Worm (Caenorhabditis elegans) whole organism, midembryonic: ENCODE data around the gene lin-37.

Source experiments
- T22C8.4 ChIP-seq: fragments of 200-800 bp; sonication (Bioruptor generic); IDR thresholded peaks from 2 replicates; pipeline ENCODE4 v1.3.6; 2022; ENCODE audit warnings: missing genetic modification characterization, missing compliant biosample characterization
- cog-1 ChIP-seq: sonication (generic microtip); optimal IDR thresholded peaks from 2 replicates; lab custom pipeline; 2016; ENCODE audit warnings: missing genetic modification characterization, missing compliant biosample characterization
- flt-1 ChIP-seq: fragments of 200-800 bp; sonication (Bioruptor generic); IDR thresholded peaks from 2 replicates; pipeline ENCODE4 v1.3.6; 2022; ENCODE audit warnings: missing genetic modification characterization, missing compliant biosample characterization
- klf-2 ChIP-seq: fragments of 200-800 bp; sonication (Bioruptor generic); conservative IDR thresholded peaks from 2 replicates; pipeline ENCODE4 v1.3.6; 2022; ENCODE audit warnings: missing genetic modification reagents, missing genetic modification characterization, missing compliant biosample characterization
- med-1 ChIP-seq: sonication (generic microtip); optimal IDR thresholded peaks from 2 replicates; lab custom pipeline; 2017; ENCODE audit warnings: missing genetic modification characterization, mild to moderate bottlenecking, missing compliant biosample characterization, antibody characterized with exemption, missing genetic modification reagents; ENCODE audit not compliant: insufficient read depth
- ref-1 ChIP-seq: fragments of 200-800 bp; sonication (Bioruptor generic); conservative IDR thresholded peaks from 2 replicates; pipeline ENCODE4 v1.3.6; 2022; ENCODE audit warnings: missing genetic modification reagents, missing genetic modification characterization, missing compliant biosample characterization
- tab-1 ChIP-seq: fragments of 200-800 bp; sonication (Bioruptor generic); IDR thresholded peaks from 2 replicates; pipeline ENCODE4 v1.3.6; 2022; ENCODE audit warnings: missing genetic modification characterization, missing compliant biosample characterization
- ztf-23 ChIP-seq: fragments of 200-800 bp; sonication (Bioruptor generic); IDR thresholded peaks from 2 replicates; pipeline ENCODE4 v1.3.6; 2022; ENCODE audit warnings: missing genetic modification reagents, missing genetic modification characterization, missing compliant biosample characterization
- ztf-29 ChIP-seq: fragments of 200-800 bp; sonication (Bioruptor generic); IDR thresholded peaks from 2 replicates; pipeline ENCODE4 v1.3.6; 2022; ENCODE audit warnings: missing genetic modification reagents, missing genetic modification characterization, missing compliant biosample characterization

Gene lin-37

ce11 chrIII:7081488-7081887 lies 9.1 kb upstream of the lin-37 start:
- TF ChIP-seq med-1 (no peak), ztf-23 (GFP tag; lab: Robert Waterston, UW) (no peak), T22C8.4 (GFP tag; lab: Robert Waterston, UW) (no peak), flt-1 (GFP tag; lab: Robert Waterston, UW) (no peak), ztf-29 (no peak), tab-1 (GFP tag; lab: Robert Waterston, UW) (no peak), klf-2 (no peak), ref-1 (GFP tag; lab: Robert Waterston, UW) (no peak), cog-1 (tag; lab: Kevin White, UChicago) (no peak)

ce11 chrIII:7080689-7081088 lies 8.3 kb upstream of the lin-37 start, which contains the start of gene ZK418.7:
ZK418.7 (minus strand) TSS chrIII:7080789.
- TF ChIP-seq med-1 (no peak), ref-1 (GFP tag; lab: Robert Waterston, UW) (no peak), ztf-23 (GFP tag; lab: Robert Waterston, UW) (no peak), klf-2 (no peak), flt-1 (GFP tag; lab: Robert Waterston, UW) (no peak), cog-1 (tag; lab: Kevin White, UChicago) (no peak), ztf-29 (no peak), T22C8.4 (GFP tag; lab: Robert Waterston, UW) (no peak), tab-1 (GFP tag; lab: Robert Waterston, UW) (no peak)

- no peak for TF ChIP-seq ztf-29
- TF ChIP-seq ztf-23 (GFP tag; lab: Robert Waterston, UW) = no peak
- TF ChIP-seq tab-1 (GFP tag; lab: Robert Waterston, UW) = no peak
- TF ChIP-seq T22C8.4 (GFP tag; lab: Robert Waterston, UW) = no peak
- no peak for TF ChIP-seq flt-1 (GFP tag; lab: Robert Waterston, UW)
- TF ChIP-seq med-1 = no peak
- TF ChIP-seq cog-1 (tag; lab: Kevin White, UChicago) = no peak
- TF ChIP-seq klf-2 = no peak
- no peak for TF ChIP-seq ref-1 (GFP tag; lab: Robert Waterston, UW)
Observed at ce11 chrIII:7078737-7079136, 6.4 kb upstream of the lin-37 start, which contains the start of gene ZK418.6. ZK418.6 (minus strand) TSS chrIII:7078837.

ce11 chrIII:7076386-7076785 lies 4.0 kb upstream of the lin-37 start, which contains the start of gene ZK418.13:
ZK418.13 (minus strand) TSS chrIII:7076486.
- TF ChIP-seq ztf-23 (GFP tag; lab: Robert Waterston, UW) (no peak), flt-1 (GFP tag; lab: Robert Waterston, UW) (no peak), cog-1 (tag; lab: Kevin White, UChicago) (no peak), tab-1 (GFP tag; lab: Robert Waterston, UW) (no peak), ztf-29 (no peak), med-1 (no peak), T22C8.4 (GFP tag; lab: Robert Waterston, UW) (no peak), ref-1 (GFP tag; lab: Robert Waterston, UW) (no peak), klf-2 (no peak)

ce11 chrIII:7073801-7074386 lies 1.5 kb upstream of the lin-37 start, which contains the start of gene ZK418.5:
ZK418.5 (minus strand) TSS chrIII:7073851.
- no peak for TF ChIP-seq med-1

- TF ChIP-seq med-1 (no peak), tab-1 (GFP tag; lab: Robert Waterston, UW) (no peak), ztf-23 (GFP tag; lab: Robert Waterston, UW) (no peak), cog-1 (tag; lab: Kevin White, UChicago) (no peak), ref-1 (GFP tag; lab: Robert Waterston, UW) (no peak), flt-1 (GFP tag; lab: Robert Waterston, UW) (no peak), ztf-29 (no peak), T22C8.4 (GFP tag; lab: Robert Waterston, UW) (no peak), klf-2 (no peak)
Observed at ce11 chrIII:7069981-7070380, 2.4 kb downstream of the lin-37 start, which contains the start of gene tmem-17. tmem-17 (plus strand) TSS chrIII:7070281.

- TF ChIP-seq cog-1 (tag; lab: Kevin White, UChicago) (no peak), ztf-29 (no peak), klf-2 (no peak), tab-1 (GFP tag; lab: Robert Waterston, UW) (no peak), flt-1 (GFP tag; lab: Robert Waterston, UW) (no peak), T22C8.4 (GFP tag; lab: Robert Waterston, UW) (no peak), ztf-23 (GFP tag; lab: Robert Waterston, UW) (no peak), med-1 (no peak)
Observed at ce11 chrIII:7068520-7069113, 3.7 kb downstream of the lin-37 start, which contains the start of the genes ubc-18 and R01H2.8. ubc-18 (minus strand) TSS chrIII:7068570. R01H2.8 (plus strand) TSS chrIII:7069063.

- TF ChIP-seq klf-2 = no peak
- no peak for TF ChIP-seq med-1
- TF ChIP-seq T22C8.4 (GFP tag; lab: Robert Waterston, UW) = no peak
- TF ChIP-seq ztf-29 = no peak
- TF ChIP-seq cog-1 (tag; lab: Kevin White, UChicago) = no peak
- TF ChIP-seq tab-1 (GFP tag; lab: Robert Waterston, UW) = no peak
Observed at ce11 chrIII:7067385-7067896, 4.9 kb downstream of the lin-37 start, which contains the start of gene ger-1. ger-1 (minus strand) TSS chrIII:7067477.

- TF ChIP-seq klf-2 = no peak
- TF ChIP-seq ref-1 (GFP tag; lab: Robert Waterston, UW) = no peak
- TF ChIP-seq flt-1 (GFP tag; lab: Robert Waterston, UW) = no peak
- TF ChIP-seq ztf-29 = no peak
- TF ChIP-seq ztf-23 (GFP tag; lab: Robert Waterston, UW) = no peak
- no peak for TF ChIP-seq med-1
- no peak for TF ChIP-seq T22C8.4 (GFP tag; lab: Robert Waterston, UW)
- TF ChIP-seq cog-1 (tag; lab: Kevin White, UChicago) = no peak
- no peak for TF ChIP-seq tab-1 (GFP tag; lab: Robert Waterston, UW)
Observed at ce11 chrIII:7064185-7064584, 8.2 kb downstream of the lin-37 start, which contains the start of gene R01H2.4. R01H2.4 (minus strand) TSS chrIII:7064285.
